Fruit fly (Drosophila melanogaster) whole organism, embryonic: Measurements from ENCODE around the gene arx.

Source experiments
- Atf-2 ChIP-seq: fragments of 200-800 bp; sonication (Bioruptor generic); optimal IDR thresholded peaks from 2 replicates; lab custom pipeline; 2016; ENCODE audit warnings: missing biosample characterization, missing genetic modification characterization
- Atf3 ChIP-seq: fragments of 200-800 bp; sonication (Bioruptor generic); optimal IDR thresholded peaks from 3 replicates; lab custom pipeline; 2016; ENCODE audit warnings: missing biosample characterization, missing genetic modification characterization
- Atf6 ChIP-seq: fragments of 200-800 bp; sonication (Bioruptor generic); IDR thresholded peaks from 2 replicates; pipeline ENCODE4 v1.3.6; 2022; ENCODE audit warnings: missing biosample characterization, missing genetic modification characterization
- Awh ChIP-seq: fragments of 200-800 bp; sonication (Bioruptor generic); IDR thresholded peaks from 2 replicates; pipeline ENCODE4, ENCODE4 v1.3.6; 2022; ENCODE audit warnings: missing biosample characterization, missing genetic modification characterization
- CG10147 ChIP-seq: fragments of 200-800 bp; sonication (Bioruptor generic); optimal IDR thresholded peaks from 2 replicates; lab custom pipeline; 2019; ENCODE audit warnings: missing biosample characterization, mild to moderate bottlenecking, missing genetic modification characterization, moderate library complexity
- CG1024 ChIP-seq: fragments of 200-800 bp; sonication (Bioruptor generic); IDR thresholded peaks from 2 replicates; pipeline ENCODE4 v1.3.6; 2022; ENCODE audit warnings: missing biosample characterization, missing genetic modification characterization
- CG10431 ChIP-seq: fragments of 200-800 bp; sonication (Bioruptor generic); optimal IDR thresholded peaks from 3 replicates; lab custom pipeline; 2018; ENCODE audit warnings: missing biosample characterization, mild to moderate bottlenecking, missing genetic modification characterization
- CG12104 ChIP-seq: fragments of 200-800 bp; sonication (Bioruptor generic); optimal IDR thresholded peaks from 3 replicates; lab custom pipeline; 2016; ENCODE audit warnings: missing biosample characterization, missing genetic modification characterization
- CG12659 ChIP-seq: fragments of 200-800 bp; sonication (Bioruptor generic); optimal IDR thresholded peaks from 3 replicates; lab custom pipeline; 2017; ENCODE audit warnings: mild to moderate bottlenecking, missing biosample characterization, missing genetic modification reagents, missing genetic modification characterization
- CG12744 ChIP-seq: fragments of 200-800 bp; sonication (Bioruptor generic); optimal IDR thresholded peaks from 2 replicates; lab custom pipeline; 2016; ENCODE audit warnings: missing biosample characterization, missing genetic modification characterization
- CG13296 ChIP-seq: fragments of 200-800 bp; sonication (Bioruptor generic); optimal IDR thresholded peaks from 3 replicates; lab custom pipeline; 2018; ENCODE audit warnings: missing biosample characterization, mild to moderate bottlenecking, missing genetic modification characterization
- CG13775 ChIP-seq: fragments of 200-800 bp; sonication (Bioruptor generic); optimal IDR thresholded peaks from 3 replicates; lab custom pipeline; 2017; ENCODE audit warnings: missing biosample characterization, mild to moderate bottlenecking, missing genetic modification characterization
- CG15269 ChIP-seq: fragments of 200-800 bp; sonication (Bioruptor generic); optimal IDR thresholded peaks from 2 replicates; lab custom pipeline; 2018; ENCODE audit warnings: missing biosample characterization, mild to moderate bottlenecking, missing genetic modification characterization, moderate library complexity
- CG15479 ChIP-seq: fragments of 200-800 bp; sonication (Bioruptor generic); optimal IDR thresholded peaks from 3 replicates; lab custom pipeline; 2019; ENCODE audit warnings: missing biosample characterization, mild to moderate bottlenecking, missing genetic modification characterization, moderate library complexity
- CG15696 ChIP-seq: fragments of 200-800 bp; sonication (Bioruptor generic); optimal IDR thresholded peaks from 2 replicates; lab custom pipeline; 2019; ENCODE audit warnings: missing biosample characterization, mild to moderate bottlenecking, missing genetic modification characterization, moderate library complexity
- CG16863 ChIP-seq: fragments of 200-800 bp; sonication (Bioruptor generic); optimal IDR thresholded peaks from 3 replicates; lab custom pipeline; 2016; ENCODE audit warnings: missing biosample characterization, missing genetic modification characterization
- CG17385 ChIP-seq: fragments of 200-800 bp; sonication (Bioruptor generic); optimal IDR thresholded peaks from 3 replicates; lab custom pipeline; 2018; ENCODE audit warnings: missing biosample characterization, mild to moderate bottlenecking, missing genetic modification characterization
- CG2120 ChIP-seq: fragments of 200-800 bp; sonication (Bioruptor generic); optimal IDR thresholded peaks from 3 replicates; lab custom pipeline; 2016; ENCODE audit warnings: missing biosample characterization, missing genetic modification characterization
- CG30020 ChIP-seq: fragments of 200-800 bp; optimal IDR thresholded peaks from 2 replicates; lab custom pipeline; 2019; ENCODE audit warnings: missing biosample characterization, mild to moderate bottlenecking, missing genetic modification characterization, moderate library complexity
- CG3281 ChIP-seq: fragments of 200-800 bp; sonication (Bioruptor generic); optimal IDR thresholded peaks from 3 replicates; lab custom pipeline; 2017; ENCODE audit warnings: missing biosample characterization, mild to moderate bottlenecking, missing genetic modification characterization
- CG3838 ChIP-seq: fragments of 200-800 bp; sonication (Bioruptor generic); optimal IDR thresholded peaks from 3 replicates; lab custom pipeline; 2016; ENCODE audit warnings: missing biosample characterization, missing genetic modification characterization
- CG4282 ChIP-seq: fragments of 200-800 bp; sonication (Bioruptor generic); optimal IDR thresholded peaks from 2 replicates; lab custom pipeline; 2016; ENCODE audit warnings: missing biosample characterization, missing genetic modification characterization
- CG4404 ChIP-seq: fragments of 200-800 bp; sonication (Bioruptor generic); IDR thresholded peaks from 2 replicates; pipeline ENCODE4 v1.3.6; 2022; ENCODE audit warnings: missing biosample characterization, missing genetic modification characterization
- CG5953 ChIP-seq: fragments of 200-800 bp; sonication (Bioruptor generic); IDR thresholded peaks from 2 replicates; pipeline ENCODE4 v1.3.6; 2022; ENCODE audit warnings: missing biosample characterization, missing genetic modification characterization
- CG7372 ChIP-seq: fragments of 200-800 bp; sonication (Bioruptor generic); IDR thresholded peaks from 2 replicates; pipeline ENCODE4 v1.3.6; 2022; ENCODE audit warnings: missing biosample characterization, missing genetic modification characterization
- Deaf1 ChIP-seq: fragments of 200-800 bp; optimal IDR thresholded peaks from 3 replicates; lab custom pipeline; 2019; ENCODE audit warnings: missing biosample characterization, mild to moderate bottlenecking, missing genetic modification characterization, moderate library complexity
- Ets65A ChIP-seq: fragments of 200-800 bp; sonication (Bioruptor generic); peaks from one replicate; lab custom pipeline; 2016; ENCODE audit warnings: missing biosample characterization, missing genetic modification characterization
- Fer2 ChIP-seq: fragments of 200-800 bp; sonication (Bioruptor generic); optimal IDR thresholded peaks from 2 replicates; lab custom pipeline; 2018; ENCODE audit warnings: missing biosample characterization, mild to moderate bottlenecking, missing genetic modification characterization, moderate library complexity
- Gug ChIP-seq: fragments of 200-800 bp; sonication (Bioruptor generic); IDR thresholded peaks from 4 replicates; pipeline ENCODE4 v1.3.6; 2022; ENCODE audit warnings: missing biosample characterization, missing genetic modification characterization
- Hr51 ChIP-seq, 2 experiments: fragments of 200-800 bp; sonication (Bioruptor generic); optimal IDR thresholded peaks; 2 replicates in 1 of 2; 3 replicates in 1 of 2; lab custom pipeline; 2016 to 2018; ENCODE audit warnings: missing biosample characterization in 2 of 2, missing genetic modification characterization in 2 of 2, mild to moderate bottlenecking in 1 of 2, moderate library complexity in 1 of 2
- Hr78 ChIP-seq, 2 experiments: fragments of 200-800 bp in 1 of 2; fragments of >200 bp in 1 of 2; sonication (Bioruptor generic) in 1 of 2; optimal IDR thresholded peaks; 2 replicates each; lab custom pipeline; 2017 to 2019; ENCODE audit warnings: missing biosample characterization in 2 of 2, missing genetic modification characterization in 2 of 2, mild to moderate bottlenecking in 1 of 2, moderate library complexity in 1 of 2
- Kr ChIP-seq: fragments of 200-800 bp; sonication (Bioruptor generic); optimal IDR thresholded peaks from 2 replicates; lab custom pipeline; 2017; ENCODE audit warnings: missing biosample characterization, mild to moderate bottlenecking, missing genetic modification characterization
- Nf-YC ChIP-seq: fragments of 200-800 bp; optimal IDR thresholded peaks from 3 replicates; lab custom pipeline; 2019; ENCODE audit warnings: missing biosample characterization, mild to moderate bottlenecking, missing genetic modification characterization, moderate library complexity
- PHDP ChIP-seq: fragments of 200-800 bp; sonication (Bioruptor generic); optimal IDR thresholded peaks from 3 replicates; lab custom pipeline; 2018; ENCODE audit warnings: missing biosample characterization, mild to moderate bottlenecking, missing genetic modification characterization, moderate library complexity
- Xbp1 ChIP-seq: fragments of 200-800 bp; sonication (Bioruptor generic); optimal IDR thresholded peaks from 3 replicates; lab custom pipeline; 2016; ENCODE audit warnings: missing biosample characterization, mild to moderate bottlenecking, missing genetic modification characterization
- Xrp1 ChIP-seq: fragments of 200-800 bp; sonication (Bioruptor generic); IDR thresholded peaks from 2 replicates; pipeline ENCODE4 v1.3.6; 2022; ENCODE audit warnings: missing biosample characterization, missing genetic modification characterization
- YL-1 ChIP-seq: fragments of 200-800 bp; sonication (Bioruptor generic); optimal IDR thresholded peaks from 3 replicates; lab custom pipeline; 2017; ENCODE audit warnings: missing biosample characterization, mild to moderate bottlenecking, missing genetic modification characterization
- al ChIP-seq: fragments of 200-800 bp; sonication (Bioruptor generic); IDR thresholded peaks from 2 replicates; pipeline ENCODE4 v1.3.6; 2022; ENCODE audit warnings: missing biosample characterization, missing genetic modification characterization
- amos ChIP-seq: fragments of 200-800 bp; sonication (Bioruptor generic); IDR thresholded peaks from 2 replicates; pipeline ENCODE4 v1.3.6; 2022; ENCODE audit warnings: missing biosample characterization, missing genetic modification characterization; ENCODE audit not compliant: partially characterized antibody
- az2 ChIP-seq: fragments of 200-800 bp; sonication (Bioruptor generic); optimal IDR thresholded peaks from 3 replicates; lab custom pipeline; 2016; ENCODE audit warnings: missing biosample characterization, missing genetic modification characterization
- ci ChIP-seq: fragments of 200-800 bp; sonication (Bioruptor generic); IDR thresholded peaks from 3 replicates; pipeline ENCODE4 v1.3.6; 2022; ENCODE audit warnings: missing biosample characterization, missing genetic modification characterization
- eyg ChIP-seq: fragments of 200-800 bp; sonication (Bioruptor generic); optimal IDR thresholded peaks from 3 replicates; lab custom pipeline; 2016; ENCODE audit warnings: missing biosample characterization, missing genetic modification characterization
- fd102C ChIP-seq: fragments of 200-800 bp; sonication (Bioruptor generic); optimal IDR thresholded peaks from 2 replicates; lab custom pipeline; 2018; ENCODE audit warnings: missing biosample characterization, mild to moderate bottlenecking, missing genetic modification characterization, moderate library complexity
- kay ChIP-seq: fragments of 200-800 bp; sonication (Bioruptor generic); optimal IDR thresholded peaks from 2 replicates; lab custom pipeline; 2016; ENCODE audit warnings: missing biosample characterization, missing genetic modification characterization
- knrl ChIP-seq: fragments of 200-800 bp; sonication (Bioruptor generic); IDR thresholded peaks from 3 replicates; pipeline ENCODE4 v1.3.6; 2022; ENCODE audit warnings: missing biosample characterization, missing genetic modification characterization; ENCODE audit not compliant: partially characterized antibody
- lov ChIP-seq, 2 experiments: fragments of 200-800 bp in 1 of 2; fragments of >200 bp in 1 of 2; sonication (Bioruptor generic) in 1 of 2; IDR thresholded peaks in 1 of 2; optimal IDR thresholded peaks in 1 of 2; 2 replicates in 1 of 2; 3 replicates in 1 of 2; pipeline versions ENCODE4 v1.3.6 to Lab custom; 2017 to 2022; ENCODE audit warnings: missing biosample characterization in 1 of 2, missing genetic modification characterization in 1 of 2
- tna ChIP-seq: fragments of 200-800 bp; sonication (Bioruptor generic); IDR thresholded peaks from 2 replicates; pipeline ENCODE4 v1.3.6; 2022; ENCODE audit warnings: missing biosample characterization, missing genetic modification characterization; ENCODE audit not compliant: partially characterized antibody
- trem ChIP-seq: fragments of 200-800 bp; optimal IDR thresholded peaks from 3 replicates; lab custom pipeline; 2019; ENCODE audit warnings: missing biosample characterization, mild to moderate bottlenecking, missing genetic modification characterization, moderate library complexity
- wdn ChIP-seq: fragments of 200-800 bp; sonication (Bioruptor generic); IDR thresholded peaks from 2 replicates; pipeline ENCODE4 v1.3.6; 2022; ENCODE audit warnings: missing biosample characterization, missing genetic modification characterization
- zf30C ChIP-seq: fragments of 200-800 bp; sonication (Bioruptor generic); optimal IDR thresholded peaks from 3 replicates; lab custom pipeline; 2018; ENCODE audit warnings: missing biosample characterization, mild to moderate bottlenecking, missing genetic modification characterization

The arx gene

dm6 chr3L:18867521-18867920 is 33.8 kb downstream of the arx start, which contains the start of gene Dysb (continued):
- TF ChIP-seq CG16863 (GFP tag; lab: Kevin White, UChicago) (peak; percentile 16), CG5953 (GFP tag; lab: Robert Waterston, UW) (peak; percentile 91), CG4282 (GFP tag; lab: Kevin White, UChicago) (no peak), CG10147 (peak; percentile 81), Xrp1 (GFP tag; lab: Robert Waterston, UW) (peak; percentile 95), tna (GFP tag; lab: Robert Waterston, UW) (no peak), lov (optimal IDR thresholded peaks at IDR 0.05; lab: Kevin White, UChicago) (no peak), lov (GFP tag; IDR thresholded peaks at IDR 0.05; lab: Robert Waterston, UW) (peak; percentile 83), Atf6 (GFP tag; lab: Robert Waterston, UW) (peak; percentile 93), Deaf1 (tag; lab: Kevin White, UChicago) (peak; percentile 64), Hr78 (GFP tag; optimal IDR thresholded peaks at IDR 0.05; lab: Kevin White, UChicago) (peak in 1 of 2 experiments; percentile 56), CG15269 (tag; lab: Kevin White, UChicago) (peak; percentile 94), trem (tag; lab: Kevin White, UChicago) (peak; percentile 72), YL-1 (GFP tag; lab: Kevin White, UChicago) (peak; percentile 66), CG12659 (GFP tag; lab: Kevin White, UChicago) (peak; percentile 91), eyg (peak; percentile 46), CG3838 (peak; percentile 4), CG12744 (peak; percentile 65), CG2120 (peak; percentile 88), az2 (peak; percentile 88), Awh (peak; percentile 93; the same call in 1 of the 2 replicates), ci (GFP tag; lab: Robert Waterston, UW) (peak; percentile 95), Kr (no peak), Fer2 (tag; lab: Kevin White, UChicago) (peak; percentile 72), Ets65A (GFP tag; lab: Kevin White, UChicago) (no peak), Nf-YC (tag; lab: Kevin White, UChicago) (peak; percentile 83), wdn (GFP tag; lab: Robert Waterston, UW) (peak; percentile 79), CG7372 (GFP tag; lab: Robert Waterston, UW) (peak; percentile 83), CG12104 (GFP tag; lab: Kevin White, UChicago) (peak; percentile 44), CG13296 (GFP tag; lab: Kevin White, UChicago) (peak; percentile 92), CG10431 (GFP tag; lab: Kevin White, UChicago) (peak; percentile 77), CG4404 (no peak), CG3281 (peak; percentile 82), PHDP (peak; percentile 91), CG17385 (GFP tag; lab: Kevin White, UChicago) (peak; percentile 88), CG30020 (peak; percentile 57), CG1024 (GFP tag; lab: Robert Waterston, UW) (peak; percentile 79), Atf3 (peak; percentile 15), al (GFP tag; lab: Robert Waterston, UW) (peak; percentile 85), kay (peak; percentile 19), Atf-2 (GFP tag; lab: Kevin White, UChicago) (peak; percentile 53), CG15696 (tag; lab: Kevin White, UChicago) (peak; percentile 67), Hr51 (GFP tag; optimal IDR thresholded peaks at IDR 0.05; lab: Kevin White, UChicago) (peak; percentile 33 to 91), CG13775 (GFP tag; lab: Kevin White, UChicago) (peak; percentile 78), Xbp1 (GFP tag; lab: Kevin White, UChicago) (peak; percentile 89), knrl (GFP tag; lab: Robert Waterston, UW) (no peak), fd102C (GFP tag; lab: Kevin White, UChicago) (peak; percentile 41), Gug (GFP tag; lab: Robert Waterston, UW) (peak; percentile 90), amos (GFP tag; lab: Robert Waterston, UW) (no peak), CG15479 (GFP tag; lab: Kevin White, UChicago) (no peak), zf30C (GFP tag; lab: Kevin White, UChicago) (no peak)
